Worm (Caenorhabditis elegans) whole organism, mixed stage, embryonic: ENCODE data around the gene flh-2.

Experiments used
- M03D4.4 ChIP-seq: sonication (generic microtip); optimal IDR thresholded peaks from 2 replicates; lab custom pipeline; 2017; ENCODE audit warnings: mild to moderate bottlenecking, missing genetic modification characterization, missing compliant biosample characterization
- bed-3 ChIP-seq: fragments of 200-800 bp; sonication (Bioruptor generic); optimal IDR thresholded peaks from 3 replicates; lab custom pipeline; 2018; ENCODE audit warnings: mild to moderate bottlenecking, missing genetic modification characterization, moderate library complexity, missing compliant biosample characterization
- blmp-1 ChIP-seq: fragments of 150-350 bp; optimal IDR thresholded peaks from 2 replicates; lab custom pipeline; 2014; ENCODE audit warnings: missing biosample characterization, missing genetic modification characterization
- ceh-39 ChIP-seq: fragments of 150-350 bp; optimal IDR thresholded peaks from 2 replicates; lab custom pipeline; 2014; ENCODE audit warnings: missing biosample characterization, missing genetic modification characterization
- ceh-43 ChIP-seq: fragments of 200-800 bp; sonication (Bioruptor generic); optimal IDR thresholded peaks from 2 replicates; lab custom pipeline; 2018; ENCODE audit warnings: mild to moderate bottlenecking, missing genetic modification characterization, moderate library complexity, missing compliant biosample characterization
- ceh-83 ChIP-seq: fragments of 200-800 bp; sonication (Bioruptor generic); optimal IDR thresholded peaks from 2 replicates; lab custom pipeline; 2018; ENCODE audit warnings: mild to moderate bottlenecking, missing genetic modification characterization, missing compliant biosample characterization
- ces-1 ChIP-seq: fragments of 150-350 bp; optimal IDR thresholded peaks from 2 replicates; lab custom pipeline; 2014; ENCODE audit warnings: missing biosample characterization, missing genetic modification reagents, missing genetic modification characterization
- cnd-1 ChIP-seq: fragments of 200-800 bp; sonication (Bioruptor generic); optimal IDR thresholded peaks from 2 replicates; lab custom pipeline; 2018; ENCODE audit warnings: mild to moderate bottlenecking, missing genetic modification characterization, missing compliant biosample characterization
- drap-1 ChIP-seq: fragments of 200-800 bp; sonication (Bioruptor generic); optimal IDR thresholded peaks from 3 replicates; lab custom pipeline; 2018; ENCODE audit warnings: mild to moderate bottlenecking, missing genetic modification characterization, missing compliant biosample characterization
- elt-1 ChIP-seq: sonication (generic microtip); optimal IDR thresholded peaks from 2 replicates; lab custom pipeline; 2017; ENCODE audit warnings: missing genetic modification characterization, mild to moderate bottlenecking, missing compliant biosample characterization, antibody characterized with exemption, moderate library complexity, borderline replicate concordance; ENCODE audit not compliant: insufficient read depth
- elt-3 ChIP-seq: fragments of 150-350 bp; optimal IDR thresholded peaks from 2 replicates; lab custom pipeline; 2014; ENCODE audit warnings: missing biosample characterization, missing genetic modification characterization
- flh-1 ChIP-seq: fragments of 200-800 bp; sonication (Bioruptor generic); optimal IDR thresholded peaks from 2 replicates; lab custom pipeline; 2018; ENCODE audit warnings: mild to moderate bottlenecking, missing genetic modification characterization, moderate library complexity, missing compliant biosample characterization
- ham-2 ChIP-seq: fragments of 200-800 bp; sonication (Bioruptor generic); optimal IDR thresholded peaks from 2 replicates; lab custom pipeline; 2018; ENCODE audit warnings: mild to moderate bottlenecking, missing genetic modification characterization, missing compliant biosample characterization
- hlh-1 ChIP-seq: fragments of 150-350 bp; optimal IDR thresholded peaks from 2 replicates; lab custom pipeline; 2014; ENCODE audit warnings: missing biosample characterization, missing genetic modification reagents, missing genetic modification characterization
- lin-13 ChIP-seq: fragments of 150-350 bp; optimal IDR thresholded peaks from 2 replicates; lab custom pipeline; 2014; ENCODE audit warnings: missing biosample characterization, missing genetic modification characterization
- lin-32 ChIP-seq: fragments of 200-800 bp; sonication (Bioruptor generic); optimal IDR thresholded peaks from 2 replicates; lab custom pipeline; 2018; ENCODE audit warnings: mild to moderate bottlenecking, missing genetic modification characterization, missing compliant biosample characterization
- lsy-2 ChIP-seq: fragments of 150-350 bp; optimal IDR thresholded peaks from 2 replicates; lab custom pipeline; 2014; ENCODE audit warnings: missing biosample characterization, missing genetic modification characterization
- mab-5 ChIP-seq: fragments of 150-350 bp; optimal IDR thresholded peaks from 2 replicates; lab custom pipeline; 2014; ENCODE audit warnings: missing biosample characterization, missing genetic modification characterization
- mep-1 ChIP-seq: fragments of 150-350 bp; optimal IDR thresholded peaks from 2 replicates; lab custom pipeline; 2017; ENCODE audit warnings: missing biosample characterization, missing genetic modification reagents, missing genetic modification characterization, inconsistent platforms
- mls-2 ChIP-seq: sonication (generic microtip); optimal IDR thresholded peaks from 2 replicates; lab custom pipeline; 2016; ENCODE audit warnings: mild to moderate bottlenecking, missing genetic modification characterization, moderate library complexity, missing compliant biosample characterization
- nhr-12 ChIP-seq: fragments of 150-350 bp; optimal IDR thresholded peaks from 2 replicates; lab custom pipeline; 2014; ENCODE audit warnings: missing biosample characterization, missing genetic modification characterization
- nhr-2 ChIP-seq: fragments of 150-350 bp; optimal IDR thresholded peaks from 2 replicates; lab custom pipeline; 2014; ENCODE audit warnings: missing biosample characterization, missing genetic modification characterization
- nhr-237 ChIP-seq: fragments of 150-350 bp; optimal IDR thresholded peaks from 2 replicates; lab custom pipeline; 2014; ENCODE audit warnings: missing biosample characterization, missing genetic modification characterization
- nhr-28 ChIP-seq: fragments of 150-350 bp; optimal IDR thresholded peaks from 2 replicates; lab custom pipeline; 2014; ENCODE audit warnings: missing biosample characterization, missing genetic modification characterization
- nhr-76 ChIP-seq: sonication (generic microtip); optimal IDR thresholded peaks from 2 replicates; lab custom pipeline; 2017; ENCODE audit warnings: missing biosample characterization, missing genetic modification characterization
- pha-4 ChIP-seq: fragments of 150-350 bp; optimal IDR thresholded peaks from 2 replicates; lab custom pipeline; 2018; ENCODE audit warnings: missing biosample characterization, missing genetic modification reagents, missing genetic modification characterization
- sem-2 ChIP-seq: fragments of 200-800 bp; sonication (Bioruptor generic); optimal IDR thresholded peaks from 2 replicates; lab custom pipeline; 2018; ENCODE audit warnings: mild to moderate bottlenecking, missing genetic modification characterization, missing compliant biosample characterization
- snpc-4 ChIP-seq: fragments of 150-350 bp; optimal IDR thresholded peaks from 2 replicates; lab custom pipeline; 2014; ENCODE audit warnings: missing biosample characterization, missing genetic modification characterization
- sptf-1 ChIP-seq: sonication (generic microtip); optimal IDR thresholded peaks from 2 replicates; lab custom pipeline; 2017; ENCODE audit warnings: mild to moderate bottlenecking, missing genetic modification characterization, moderate library complexity, missing compliant biosample characterization
- tbx-8 ChIP-seq: fragments of 200-800 bp; sonication (Bioruptor generic); optimal IDR thresholded peaks from 2 replicates; lab custom pipeline; 2018; ENCODE audit warnings: mild to moderate bottlenecking, missing genetic modification characterization, moderate library complexity, missing compliant biosample characterization
- unc-120 ChIP-seq: sonication (generic microtip); optimal IDR thresholded peaks from 2 replicates; lab custom pipeline; 2017; ENCODE audit warnings: missing genetic modification characterization, missing compliant biosample characterization; ENCODE audit not compliant: poor library complexity, severe bottlenecking
- unc-39 ChIP-seq: fragments of 150-350 bp; optimal IDR thresholded peaks from 2 replicates; lab custom pipeline; 2014; ENCODE audit warnings: missing biosample characterization, missing genetic modification characterization
- unc-62 ChIP-seq: fragments of 150-350 bp; optimal IDR thresholded peaks from 2 replicates; lab custom pipeline; 2014; ENCODE audit warnings: missing biosample characterization, missing genetic modification reagents, missing genetic modification characterization
- zip-8 ChIP-seq: fragments of 150-350 bp; optimal IDR thresholded peaks from 2 replicates; lab custom pipeline; 2014; ENCODE audit warnings: missing biosample characterization, missing genetic modification characterization
- ztf-11 ChIP-seq: fragments of 150-350 bp; optimal IDR thresholded peaks from 2 replicates; lab custom pipeline; 2014; ENCODE audit warnings: missing biosample characterization, missing genetic modification characterization

The flh-2 gene

DNA sequence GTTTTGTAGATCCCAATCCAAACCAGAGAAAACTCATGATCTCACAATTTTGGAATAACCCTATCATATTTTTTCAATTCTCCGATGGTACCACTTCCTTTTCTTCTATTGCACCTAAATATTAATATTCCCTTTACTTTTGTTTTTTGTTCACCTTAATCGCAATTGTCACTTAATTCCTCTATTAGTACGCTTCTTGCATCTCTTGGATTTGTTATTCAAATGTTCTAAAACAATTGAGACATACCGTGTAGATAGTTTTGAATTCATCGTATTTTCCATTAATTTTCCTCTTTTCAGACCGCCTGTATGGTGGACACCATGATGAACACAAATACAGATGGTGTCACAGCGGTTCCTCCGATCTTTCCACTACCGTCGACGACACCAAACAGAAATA is at the start of gene flh-2:
Gene flh-2, plus strand, starts transcription at position 301 of the 400 bp plus-strand sequence.
- TF ChIP-seq drap-1 (GFP tag; lab: Kevin White, UChicago) = no peak
- no peak for TF ChIP-seq hlh-1 (tag; lab: Kevin White, UChicago)
- no peak for TF ChIP-seq unc-39 (tag; lab: Kevin White, UChicago)
- TF ChIP-seq lin-13 (tag; lab: Kevin White, UChicago) = no peak
- TF ChIP-seq lsy-2 (tag; lab: Kevin White, UChicago) = no peak
- no peak for TF ChIP-seq nhr-12 (tag; lab: Kevin White, UChicago)
- no peak for TF ChIP-seq mep-1 (tag; lab: Kevin White, UChicago)
- TF ChIP-seq ham-2 (GFP tag; lab: Kevin White, UChicago) = no peak
- no peak for TF ChIP-seq flh-1 (GFP tag; lab: Kevin White, UChicago)
- no peak for TF ChIP-seq M03D4.4 (tag; lab: Kevin White, UChicago)
- no peak for TF ChIP-seq cnd-1 (tag; lab: Kevin White, UChicago)
- TF ChIP-seq elt-3 = no peak
- TF ChIP-seq pha-4 = no peak

- TF ChIP-seq sem-2 (GFP tag; lab: Kevin White, UChicago) (no peak), mls-2 (tag; lab: Kevin White, UChicago) (no peak), nhr-76 (tag; lab: Kevin White, UChicago) (no peak), M03D4.4 (tag; lab: Kevin White, UChicago) (no peak), nhr-28 (tag; lab: Kevin White, UChicago) (no peak), lin-13 (tag; lab: Kevin White, UChicago) (no peak)
These were observed 48.1 kb upstream of the flh-2 start, which contains the start of gene kbp-2 for ce11 chrIII:4903784-4904183. Gene kbp-2 (minus strand): TSS chrIII:4903884.

DNA sequence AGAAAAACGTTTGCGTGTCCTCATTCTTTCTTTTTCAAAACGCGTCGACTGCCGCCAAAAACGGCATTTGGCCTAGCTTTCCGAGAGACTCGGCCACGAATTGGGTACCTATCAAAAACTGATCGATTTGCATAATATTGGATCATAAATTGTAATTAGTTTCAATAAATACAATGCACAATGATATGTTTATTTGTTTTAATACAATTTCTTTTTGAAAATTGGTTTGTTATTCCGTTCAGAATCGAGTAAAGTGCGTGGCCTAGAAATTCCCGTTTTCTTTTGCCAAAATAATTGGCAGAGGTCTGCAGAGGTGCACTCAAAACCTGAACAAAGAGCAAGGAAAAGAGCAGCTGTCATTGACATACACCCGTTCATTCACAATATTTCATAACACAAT is 46.5 kb upstream of the flh-2 start, which contains the start of gene F26F4.8:
Gene F26F4.8, minus strand, starts transcription at position 69 of the 400 bp plus-strand sequence.
- TF ChIP-seq zip-8 (tag; lab: Kevin White, UChicago) (no peak), ham-2 (GFP tag; lab: Kevin White, UChicago) (no peak), ceh-83 (GFP tag; lab: Kevin White, UChicago) (peak; percentile 43), bed-3 (GFP tag; lab: Kevin White, UChicago) (no peak), mab-5 (tag; lab: Kevin White, UChicago) (no peak), lin-32 (GFP tag; lab: Kevin White, UChicago) (peak; percentile 2), ces-1 (GFP tag; lab: Kevin White, UChicago) (peak; percentile 2), nhr-2 (tag; lab: Kevin White, UChicago) (no peak), nhr-28 (tag; lab: Kevin White, UChicago) (no peak), M03D4.4 (tag; lab: Kevin White, UChicago) (no peak), blmp-1 (tag; lab: Kevin White, UChicago) (no peak), unc-39 (tag; lab: Kevin White, UChicago) (no peak), drap-1 (GFP tag; lab: Kevin White, UChicago) (no peak), tbx-8 (no peak), snpc-4 (tag; lab: Kevin White, UChicago) (no peak), nhr-12 (tag; lab: Kevin White, UChicago) (no peak), lin-13 (tag; lab: Kevin White, UChicago) (no peak), flh-1 (GFP tag; lab: Kevin White, UChicago) (no peak), ceh-39 (tag; lab: Kevin White, UChicago) (no peak), unc-120 (peak; percentile 92), nhr-237 (tag; lab: Kevin White, UChicago) (no peak), sptf-1 (peak; percentile 26), hlh-1 (tag; lab: Kevin White, UChicago) (peak; percentile 37), lsy-2 (tag; lab: Kevin White, UChicago) (no peak), ceh-43 (GFP tag; lab: Kevin White, UChicago) (peak; percentile 19), ztf-11 (tag; lab: Kevin White, UChicago) (no peak), sem-2 (GFP tag; lab: Kevin White, UChicago) (no peak), elt-1 (tag; lab: Kevin White, UChicago) (no peak), elt-3 (no peak), unc-62 (GFP tag; lab: Kevin White, UChicago) (no peak), nhr-76 (tag; lab: Kevin White, UChicago) (no peak), pha-4 (no peak), cnd-1 (tag; lab: Kevin White, UChicago) (no peak), mls-2 (tag; lab: Kevin White, UChicago) (no peak), mep-1 (tag; lab: Kevin White, UChicago) (peak; percentile 18)
- TF ChIP-seq, all 35 proteins: peak for 8
